Fruit fly (Drosophila melanogaster) whole organism, embryonic: ENCODE measurements around the gene CG31231.

Source experiments
- Ada2b ChIP-seq: fragments of 200-800 bp; sonication (Bioruptor generic); IDR thresholded peaks from 2 replicates; pipeline ENCODE4 v1.3.6; 2022; ENCODE audit warnings: missing biosample characterization, missing genetic modification characterization
- Atf-2 ChIP-seq: fragments of 200-800 bp; sonication (Bioruptor generic); optimal IDR thresholded peaks from 2 replicates; lab custom pipeline; 2016; ENCODE audit warnings: missing biosample characterization, missing genetic modification characterization
- CG10274 ChIP-seq: fragments of 200-800 bp; sonication (Bioruptor generic); optimal IDR thresholded peaks from 3 replicates; lab custom pipeline; 2017; ENCODE audit warnings: missing biosample characterization, mild to moderate bottlenecking, missing genetic modification characterization
- CG10543 ChIP-seq: fragments of 200-800 bp; sonication (Bioruptor generic); optimal IDR thresholded peaks from 3 replicates; lab custom pipeline; 2017; ENCODE audit warnings: missing biosample characterization, mild to moderate bottlenecking, missing genetic modification characterization, moderate library complexity
- CG11398 ChIP-seq: fragments of 200-800 bp; sonication (Bioruptor generic); optimal IDR thresholded peaks from 2 replicates; lab custom pipeline; 2016; ENCODE audit warnings: missing biosample characterization, missing genetic modification characterization
- CG12071 ChIP-seq: fragments of 200-800 bp; sonication (Bioruptor generic); optimal IDR thresholded peaks from 3 replicates; lab custom pipeline; 2018; ENCODE audit warnings: missing biosample characterization, mild to moderate bottlenecking, missing genetic modification characterization
- CG12219 ChIP-seq: fragments of 200-800 bp; sonication (Bioruptor generic); optimal IDR thresholded peaks from 3 replicates; lab custom pipeline; 2018; ENCODE audit warnings: missing biosample characterization, mild to moderate bottlenecking, missing genetic modification characterization
- CG12236 ChIP-seq: fragments of 200-800 bp; sonication (Bioruptor generic); optimal IDR thresholded peaks from 2 replicates; lab custom pipeline; 2016; ENCODE audit warnings: missing biosample characterization, missing genetic modification characterization
- CG14965 ChIP-seq: fragments of 200-800 bp; sonication (Bioruptor generic); optimal IDR thresholded peaks from 2 replicates; lab custom pipeline; 2016; ENCODE audit warnings: missing biosample characterization, missing genetic modification characterization, borderline replicate concordance
- CG16779 ChIP-seq: fragments of 200-800 bp; sonication (Bioruptor generic); IDR thresholded peaks from 2 replicates; pipeline ENCODE4 v1.3.6; 2022; ENCODE audit warnings: missing biosample characterization, missing genetic modification characterization
- CG16815 ChIP-seq: fragments of 200-800 bp; sonication (Bioruptor generic); optimal IDR thresholded peaks from 3 replicates; lab custom pipeline; 2017; ENCODE audit warnings: missing biosample characterization, mild to moderate bottlenecking, missing genetic modification characterization
- CG30431 ChIP-seq: fragments of 200-800 bp; sonication (Bioruptor generic); optimal IDR thresholded peaks from 2 replicates; lab custom pipeline; 2017; ENCODE audit warnings: missing biosample characterization, missing genetic modification characterization
- CG4404 ChIP-seq: fragments of 200-800 bp; sonication (Bioruptor generic); IDR thresholded peaks from 2 replicates; pipeline ENCODE4 v1.3.6; 2022; ENCODE audit warnings: missing biosample characterization, missing genetic modification characterization
- CG4424 ChIP-seq: fragments of 200-800 bp; sonication (Bioruptor generic); optimal IDR thresholded peaks from 3 replicates; lab custom pipeline; 2016; ENCODE audit warnings: missing biosample characterization, missing genetic modification characterization
- CG7786 ChIP-seq: fragments of 200-800 bp; sonication (Bioruptor generic); optimal IDR thresholded peaks from 2 replicates; lab custom pipeline; 2016; ENCODE audit warnings: missing biosample characterization, missing genetic modification characterization
- CG9876 ChIP-seq: fragments of 200-800 bp; sonication (Bioruptor generic); optimal IDR thresholded peaks from 2 replicates; lab custom pipeline; 2016; ENCODE audit warnings: missing biosample characterization, missing genetic modification characterization
- CoRest ChIP-seq: fragments of 200-800 bp; sonication (Bioruptor generic); optimal IDR thresholded peaks from 3 replicates; lab custom pipeline; 2018; ENCODE audit warnings: missing biosample characterization, mild to moderate bottlenecking, missing genetic modification characterization, moderate library complexity
- Dll ChIP-seq: fragments of 200-800 bp; sonication (Bioruptor generic); IDR thresholded peaks from 4 replicates; pipeline ENCODE4 v1.3.6; 2022; ENCODE audit warnings: missing biosample characterization, missing genetic modification characterization; ENCODE audit not compliant: partially characterized antibody
- Dp ChIP-seq: fragments of 200-800 bp; sonication (Bioruptor generic); optimal IDR thresholded peaks from 2 replicates; lab custom pipeline; 2018; ENCODE audit warnings: missing biosample characterization, mild to moderate bottlenecking, missing genetic modification characterization, moderate library complexity
- E2f2 ChIP-seq: fragments of 200-800 bp; sonication (Bioruptor generic); IDR thresholded peaks from 2 replicates; pipeline ENCODE4 v1.3.6; 2022; ENCODE audit warnings: missing biosample characterization, missing genetic modification characterization
- HmgZ ChIP-seq: fragments of 200-800 bp; sonication (Bioruptor generic); optimal IDR thresholded peaks from 2 replicates; lab custom pipeline; 2018; ENCODE audit warnings: missing biosample characterization, mild to moderate bottlenecking, missing genetic modification characterization
- Kr ChIP-seq: fragments of 200-800 bp; sonication (Bioruptor generic); optimal IDR thresholded peaks from 2 replicates; lab custom pipeline; 2017; ENCODE audit warnings: missing biosample characterization, mild to moderate bottlenecking, missing genetic modification characterization
- Lim3 ChIP-seq: fragments of 200-800 bp; sonication (Bioruptor generic); IDR thresholded peaks from 2 replicates; pipeline ENCODE4 v1.3.6; 2022; ENCODE audit warnings: missing biosample characterization, missing genetic modification characterization
- Med ChIP-seq: fragments of 200-800 bp; sonication (Bioruptor generic); peaks from one replicate; lab custom pipeline; 2016; ENCODE audit warnings: missing biosample characterization, missing genetic modification characterization, mild to moderate bottlenecking, inconsistent platforms, moderate library complexity
- Myb ChIP-seq: fragments of 200-800 bp; sonication (Bioruptor generic); optimal IDR thresholded peaks from 2 replicates; lab custom pipeline; 2016; ENCODE audit warnings: missing biosample characterization, missing genetic modification characterization
- Oli ChIP-seq: fragments of 200-800 bp; sonication (Bioruptor generic); optimal IDR thresholded peaks from 2 replicates; lab custom pipeline; 2018; ENCODE audit warnings: missing biosample characterization, mild to moderate bottlenecking, missing genetic modification characterization, moderate library complexity
- Opbp ChIP-seq: fragments of 200-800 bp; sonication (Bioruptor generic); IDR thresholded peaks from 3 replicates; pipeline ENCODE4 v1.3.6; 2022; ENCODE audit warnings: missing biosample characterization, missing genetic modification characterization; ENCODE audit not compliant: partially characterized antibody
- Scr ChIP-seq: fragments of 200-800 bp; sonication (Bioruptor generic); IDR thresholded peaks from 2 replicates; pipeline ENCODE4 v1.3.6; 2022; ENCODE audit warnings: missing biosample characterization, missing genetic modification characterization; ENCODE audit not compliant: partially characterized antibody
- Sox100B ChIP-seq: fragments of 200-800 bp; sonication (Bioruptor generic); optimal IDR thresholded peaks from 3 replicates; lab custom pipeline; 2018; ENCODE audit warnings: missing biosample characterization, mild to moderate bottlenecking, missing genetic modification characterization
- bsh ChIP-seq, 2 experiments: fragments of 200-800 bp; sonication (Bioruptor generic); optimal IDR thresholded peaks; 2 replicates each; lab custom pipeline; 2017 to 2018; ENCODE audit warnings: mild to moderate bottlenecking in 2 of 2, missing biosample characterization in 2 of 2, missing genetic modification characterization in 2 of 2, moderate library complexity in 1 of 2
- cad ChIP-seq: fragments of >200 bp; optimal IDR thresholded peaks from 2 replicates; lab custom pipeline; 2017; ENCODE audit warnings: missing biosample characterization, missing genetic modification characterization
- cg ChIP-seq: fragments of 200-800 bp; sonication (Bioruptor generic); optimal IDR thresholded peaks from 3 replicates; lab custom pipeline; 2019; ENCODE audit warnings: missing biosample characterization, mild to moderate bottlenecking, missing genetic modification characterization, moderate library complexity
- cwo ChIP-seq: fragments of 200-800 bp; sonication (Bioruptor generic); optimal IDR thresholded peaks from 3 replicates; lab custom pipeline; 2017; ENCODE audit warnings: missing biosample characterization, missing genetic modification characterization, mild to moderate bottlenecking, moderate library complexity, missing genetic modification reagents
- fu2 ChIP-seq: fragments of 200-800 bp; sonication (Bioruptor generic); optimal IDR thresholded peaks from 2 replicates; lab custom pipeline; 2016; ENCODE audit warnings: missing biosample characterization, missing genetic modification characterization
- gce ChIP-seq: fragments of 200-800 bp; sonication (Bioruptor generic); IDR thresholded peaks from 3 replicates; pipeline ENCODE4 v1.3.6; 2022; ENCODE audit warnings: missing biosample characterization, missing genetic modification characterization
- gfzf ChIP-seq: fragments of 200-800 bp; sonication (Bioruptor generic); optimal IDR thresholded peaks from 2 replicates; lab custom pipeline; 2016; ENCODE audit warnings: missing biosample characterization, mild to moderate bottlenecking, missing genetic modification characterization, moderate library complexity
- gt ChIP-seq: fragments of 200-800 bp; sonication (Bioruptor generic); IDR thresholded peaks from 2 replicates; pipeline ENCODE4 v1.3.6; 2022; ENCODE audit warnings: missing biosample characterization, missing genetic modification characterization
- hb ChIP-seq: fragments of 200-800 bp; sonication (Bioruptor generic); IDR thresholded peaks from 3 replicates; pipeline ENCODE4 v1.3.6; 2022; ENCODE audit warnings: missing biosample characterization, missing genetic modification characterization; ENCODE audit not compliant: partially characterized antibody
- inv ChIP-seq: fragments of 200-800 bp; sonication (Bioruptor generic); IDR thresholded peaks from 2 replicates; pipeline ENCODE4 v1.3.6; 2022; ENCODE audit warnings: missing biosample characterization, missing genetic modification characterization; ENCODE audit not compliant: partially characterized antibody
- kah ChIP-seq: fragments of 200-800 bp; sonication (Bioruptor generic); optimal IDR thresholded peaks from 2 replicates; lab custom pipeline; 2018; ENCODE audit warnings: missing biosample characterization, mild to moderate bottlenecking, missing genetic modification characterization
- knrl ChIP-seq: fragments of 200-800 bp; sonication (Bioruptor generic); IDR thresholded peaks from 3 replicates; pipeline ENCODE4 v1.3.6; 2022; ENCODE audit warnings: missing biosample characterization, missing genetic modification characterization; ENCODE audit not compliant: partially characterized antibody
- mld ChIP-seq: fragments of 200-800 bp; sonication (Bioruptor generic); IDR thresholded peaks from 3 replicates; pipeline ENCODE4 v1.3.6; 2022; ENCODE audit warnings: missing biosample characterization, missing genetic modification characterization; ENCODE audit not compliant: partially characterized antibody
- nerfin-1 ChIP-seq: fragments of 200-800 bp; sonication (Bioruptor generic); optimal IDR thresholded peaks from 3 replicates; lab custom pipeline; 2019; ENCODE audit warnings: missing biosample characterization, mild to moderate bottlenecking, missing genetic modification characterization, moderate library complexity
- sim ChIP-seq: fragments of 200-800 bp; sonication (Bioruptor generic); IDR thresholded peaks from 2 replicates; pipeline ENCODE4 v1.3.6; 2022; ENCODE audit warnings: missing biosample characterization, missing genetic modification characterization
- slou ChIP-seq: fragments of 200-800 bp; sonication (Bioruptor generic); optimal IDR thresholded peaks from 3 replicates; lab custom pipeline; 2016; ENCODE audit warnings: missing biosample characterization, missing genetic modification characterization
- sna ChIP-seq: fragments of 200-800 bp; sonication (Bioruptor generic); IDR thresholded peaks from 2 replicates; pipeline ENCODE4 v1.3.6; 2022; ENCODE audit warnings: missing biosample characterization, missing genetic modification characterization; ENCODE audit not compliant: partially characterized antibody
- stwl ChIP-seq: fragments of 200-800 bp; sonication (Bioruptor generic); optimal IDR thresholded peaks from 3 replicates; lab custom pipeline; 2018; ENCODE audit warnings: missing biosample characterization, mild to moderate bottlenecking, missing genetic modification characterization, moderate library complexity
- tup ChIP-seq: fragments of 200-800 bp; sonication (Bioruptor generic); optimal IDR thresholded peaks from 2 replicates; lab custom pipeline; 2016; ENCODE audit warnings: missing biosample characterization, mild to moderate bottlenecking, missing genetic modification characterization, moderate library complexity
- zfh1 ChIP-seq: fragments of 200-800 bp; sonication (Bioruptor generic); IDR thresholded peaks from 3 replicates; pipeline ENCODE4 v1.3.6; 2022; ENCODE audit warnings: missing biosample characterization, missing genetic modification characterization

Gene CG31231

dm6 chr3R:18667659-18668248 is 2.6 kb downstream of the CG31231 start, which contains the start of gene CG31229 (continued):
- no peak for TF ChIP-seq Kr (GFP tag; lab: Kevin White, UChicago)
- peak in 1 of 2 experiments; percentile 15 for TF ChIP-seq bsh (GFP tag; optimal IDR thresholded peaks at IDR 0.05; lab: Kevin White, UChicago)
- TF ChIP-seq Atf-2 (GFP tag; lab: Kevin White, UChicago), result no peak
- peak; percentile 94 for TF ChIP-seq E2f2 (GFP tag; lab: Robert Waterston, UW)
- TF ChIP-seq gt (GFP tag; lab: Robert Waterston, UW), result no peak
- no peak for TF ChIP-seq CG11398 (GFP tag; lab: Kevin White, UChicago)
- no peak for TF ChIP-seq fu2 (GFP tag; lab: Kevin White, UChicago)
- no peak for TF ChIP-seq CG7786
- no peak for TF ChIP-seq CG16815 (GFP tag; lab: Kevin White, UChicago)
- TF ChIP-seq gfzf (GFP tag; lab: Kevin White, UChicago), result peak; percentile 47
- no peak for TF ChIP-seq nerfin-1
- no peak for TF ChIP-seq CG4404
- peak; percentile 5 for TF ChIP-seq CoRest (tag; lab: Kevin White, UChicago)
- TF ChIP-seq CG12219 (GFP tag; lab: Kevin White, UChicago), result no peak
- no peak for TF ChIP-seq CG9876 (GFP tag; lab: Kevin White, UChicago)
- TF ChIP-seq sna (GFP tag; lab: Robert Waterston, UW), result peak; percentile 42; the same call in 1 of the 2 replicates
- TF ChIP-seq Dll (GFP tag; lab: Robert Waterston, UW), result peak; percentile 66; the same call in 3 of the 4 replicates
- TF ChIP-seq inv (GFP tag; lab: Robert Waterston, UW), result peak; percentile 24; the same call in 1 of the 2 replicates
- TF ChIP-seq Myb (GFP tag; lab: Kevin White, UChicago), result peak; percentile 5
- no peak for TF ChIP-seq slou (GFP tag; lab: Kevin White, UChicago)
- TF ChIP-seq CG12071 (GFP tag; lab: Kevin White, UChicago), result no peak
- no peak for TF ChIP-seq Oli
- no peak for TF ChIP-seq CG4424 (GFP tag; lab: Kevin White, UChicago)
- TF ChIP-seq CG16779, result no peak
- no peak for TF ChIP-seq CG12236
- TF ChIP-seq HmgZ (tag; lab: Kevin White, UChicago), result no peak
- peak; percentile 21; the same call in 1 of the 3 replicates for TF ChIP-seq knrl
- TF ChIP-seq hb (GFP tag; lab: Robert Waterston, UW), result 0 out of 3 replicates have a peak, but pooled peaks have one; percentile 37
- 0 out of 3 replicates have a peak, but pooled peaks have one; percentile 39 for TF ChIP-seq mld
- no peak for TF ChIP-seq CG30431
- peak; percentile 85 for TF ChIP-seq Dp (GFP tag; lab: Kevin White, UChicago)
- no peak; the same call in 2 of the 3 replicates for TF ChIP-seq Opbp
- TF ChIP-seq CG10543, result no peak
- no peak for TF ChIP-seq CG10274 (GFP tag; lab: Kevin White, UChicago)
- no peak for TF ChIP-seq cad (GFP tag; lab: Kevin White, UChicago)
- TF ChIP-seq Ada2b, result no peak
- TF ChIP-seq Lim3 (GFP tag; lab: Robert Waterston, UW), result no peak
- TF ChIP-seq CG14965, result no peak
- peak; percentile 54 for TF ChIP-seq stwl (tag; lab: Kevin White, UChicago)
- peak; percentile 63 for TF ChIP-seq kah
- TF ChIP-seq cwo (GFP tag; lab: Kevin White, UChicago), result no peak
- TF ChIP-seq Med (GFP tag; lab: Kevin White, UChicago), result peak; percentile 70
- peak; percentile 64 for TF ChIP-seq Scr (GFP tag; lab: Robert Waterston, UW)
- TF ChIP-seq Sox100B, result no peak
- TF ChIP-seq sim (GFP tag; lab: Robert Waterston, UW), result no peak
- TF ChIP-seq cg (GFP tag; lab: Kevin White, UChicago), result no peak
- no peak for TF ChIP-seq tup
- no peak for TF ChIP-seq zfh1 (GFP tag; lab: Robert Waterston, UW)
- TF ChIP-seq gce (GFP tag; lab: Robert Waterston, UW), result no peak
